Worm (Caenorhabditis elegans) whole organism, L4 larva: Measurements from ENCODE around the gene C34F6.9.

Experiments used
- ctbp-1 ChIP-seq: fragments of 200-800 bp; sonication (Bioruptor generic); IDR thresholded peaks from 2 replicates; pipeline ENCODE4 v1.3.6; 2022; ENCODE audit warnings: missing genetic modification reagents, missing genetic modification characterization, missing compliant biosample characterization
- lin-15B ChIP-seq: fragments of 150-350 bp; sonication (generic microtip); optimal IDR thresholded peaks from 3 replicates; lab custom pipeline; 2014; ENCODE audit warnings: missing biosample characterization, missing genetic modification characterization
- nhr-11 ChIP-seq: fragments of 150-350 bp; optimal IDR thresholded peaks from 2 replicates; lab custom pipeline; 2014; ENCODE audit warnings: missing biosample characterization, missing genetic modification characterization
- nhr-6 ChIP-seq: fragments of 150-350 bp; optimal IDR thresholded peaks from 2 replicates; lab custom pipeline; 2014; ENCODE audit warnings: missing biosample characterization, missing genetic modification characterization

DNA sequence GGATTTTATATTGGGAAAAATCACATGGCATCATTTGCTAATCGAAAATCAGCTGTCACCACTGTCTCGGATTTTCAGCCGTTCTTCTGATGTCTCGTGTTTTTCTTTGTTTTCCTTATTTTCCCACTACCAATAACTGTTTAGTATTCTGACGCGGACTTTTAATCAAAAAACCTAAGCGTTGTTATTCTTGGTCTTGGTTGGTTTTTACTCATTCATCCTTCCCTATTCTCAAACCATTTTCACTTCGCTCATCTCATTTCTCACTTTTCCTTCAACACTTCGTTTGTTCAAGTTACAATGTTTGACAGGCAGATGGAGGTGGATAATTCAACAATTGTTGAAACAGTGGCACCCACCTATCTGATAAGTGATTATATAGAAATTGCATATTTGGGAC is 43.8 kb downstream of the C34F6.9 start, which contains the start of gene gnrr-6:
- TF ChIP-seq lin-15B (tag; lab: Kevin White, UChicago) (no peak), nhr-11 (tag; lab: Kevin White, UChicago) (no peak), ctbp-1 (GFP tag; lab: Robert Waterston, UW) (no peak), nhr-6 (tag; lab: Kevin White, UChicago) (no peak)
